Fruit fly (Drosophila melanogaster) whole organism, embryonic: Measurements from ENCODE around the gene Unc50.

Source experiments
- Antp ChIP-seq: fragments of 200-800 bp; sonication (Bioruptor generic); optimal IDR thresholded peaks from 3 replicates; lab custom pipeline; 2016; ENCODE audit warnings: missing biosample characterization, missing genetic modification characterization
- Atf6 ChIP-seq: fragments of 200-800 bp; sonication (Bioruptor generic); IDR thresholded peaks from 2 replicates; pipeline ENCODE4 v1.3.6; 2022; ENCODE audit warnings: missing biosample characterization, missing genetic modification characterization
- BEAF-32 ChIP-seq: fragments of 200-800 bp; sonication (Bioruptor generic); optimal IDR thresholded peaks from 3 replicates; lab custom pipeline; 2017; ENCODE audit warnings: missing biosample characterization, missing genetic modification characterization, mild to moderate bottlenecking, moderate library complexity, missing genetic modification reagents
- BtbVII ChIP-seq: fragments of 200-800 bp; sonication (Bioruptor generic); optimal IDR thresholded peaks from 3 replicates; lab custom pipeline; 2017; ENCODE audit warnings: missing biosample characterization, mild to moderate bottlenecking, missing genetic modification characterization
- CG10462 ChIP-seq: fragments of 200-800 bp; sonication (Bioruptor generic); optimal IDR thresholded peaks from 2 replicates; lab custom pipeline; 2016; ENCODE audit warnings: missing biosample characterization, missing genetic modification characterization
- CG10979 ChIP-seq: fragments of 200-800 bp; sonication (Bioruptor generic); optimal IDR thresholded peaks from 2 replicates; lab custom pipeline; 2018; ENCODE audit warnings: missing biosample characterization, mild to moderate bottlenecking, missing genetic modification characterization, moderate library complexity
- CG11247 ChIP-seq: fragments of 200-800 bp; sonication (Bioruptor generic); IDR thresholded peaks from 2 replicates; pipeline ENCODE4 v1.3.6; 2022; ENCODE audit warnings: missing biosample characterization, missing genetic modification characterization
- CG11456 ChIP-seq: fragments of 200-800 bp; sonication (Bioruptor generic); IDR thresholded peaks from 3 replicates; pipeline ENCODE4 v1.3.6; 2022; ENCODE audit warnings: missing biosample characterization, missing genetic modification characterization
- CG12155 ChIP-seq: fragments of 200-800 bp; sonication (Bioruptor generic); optimal IDR thresholded peaks from 3 replicates; lab custom pipeline; 2016; ENCODE audit warnings: missing biosample characterization, missing genetic modification characterization
- CG12299 ChIP-seq: fragments of 200-800 bp; sonication (Bioruptor generic); optimal IDR thresholded peaks from 2 replicates; lab custom pipeline; 2018; ENCODE audit warnings: missing biosample characterization, mild to moderate bottlenecking, missing genetic modification characterization
- CG12659 ChIP-seq: fragments of 200-800 bp; sonication (Bioruptor generic); optimal IDR thresholded peaks from 3 replicates; lab custom pipeline; 2017; ENCODE audit warnings: mild to moderate bottlenecking, missing biosample characterization, missing genetic modification reagents, missing genetic modification characterization
- CG13424 ChIP-seq: fragments of 200-800 bp; sonication (Bioruptor generic); optimal IDR thresholded peaks from 2 replicates; lab custom pipeline; 2019; ENCODE audit warnings: missing biosample characterization, mild to moderate bottlenecking, missing genetic modification characterization, moderate library complexity
- CG13894 ChIP-seq: fragments of 200-800 bp; sonication (Bioruptor generic); optimal IDR thresholded peaks from 3 replicates; lab custom pipeline; 2018; ENCODE audit warnings: missing biosample characterization, mild to moderate bottlenecking, missing genetic modification characterization, moderate library complexity
- CG1529 ChIP-seq: fragments of 200-800 bp; sonication (Bioruptor generic); optimal IDR thresholded peaks from 3 replicates; lab custom pipeline; 2018; ENCODE audit warnings: missing biosample characterization, missing genetic modification characterization
- CG16779 ChIP-seq: fragments of 200-800 bp; sonication (Bioruptor generic); IDR thresholded peaks from 2 replicates; pipeline ENCODE4 v1.3.6; 2022; ENCODE audit warnings: missing biosample characterization, missing genetic modification characterization
- CG17328 ChIP-seq: fragments of 200-800 bp; sonication (Bioruptor generic); IDR thresholded peaks from 2 replicates; pipeline ENCODE4 v1.3.6; 2022; ENCODE audit warnings: missing biosample characterization, missing genetic modification characterization
- CG18011 ChIP-seq: fragments of 200-800 bp; sonication (Bioruptor generic); optimal IDR thresholded peaks from 2 replicates; lab custom pipeline; 2017; ENCODE audit warnings: missing biosample characterization, missing genetic modification characterization, mild to moderate bottlenecking, moderate library complexity, missing genotype
- CG18764 ChIP-seq: fragments of 200-800 bp; sonication (Bioruptor generic); optimal IDR thresholded peaks from 3 replicates; lab custom pipeline; 2016; ENCODE audit warnings: missing biosample characterization, missing genetic modification characterization
- CG2116 ChIP-seq: fragments of 200-800 bp; sonication (Bioruptor generic); optimal IDR thresholded peaks from 3 replicates; lab custom pipeline; 2018; ENCODE audit warnings: missing biosample characterization, mild to moderate bottlenecking, missing genetic modification characterization
- CG2120 ChIP-seq: fragments of 200-800 bp; sonication (Bioruptor generic); optimal IDR thresholded peaks from 3 replicates; lab custom pipeline; 2016; ENCODE audit warnings: missing biosample characterization, missing genetic modification characterization
- CG32767 ChIP-seq: fragments of 200-800 bp; sonication (Bioruptor generic); IDR thresholded peaks from 2 replicates; pipeline ENCODE4 v1.3.6; 2022; ENCODE audit warnings: missing biosample characterization, missing genetic modification characterization
- CG3281 ChIP-seq: fragments of 200-800 bp; sonication (Bioruptor generic); optimal IDR thresholded peaks from 3 replicates; lab custom pipeline; 2017; ENCODE audit warnings: missing biosample characterization, mild to moderate bottlenecking, missing genetic modification characterization
- CG33557 ChIP-seq: fragments of 200-800 bp; sonication (Bioruptor generic); optimal IDR thresholded peaks from 2 replicates; lab custom pipeline; 2019; ENCODE audit warnings: missing biosample characterization, mild to moderate bottlenecking, missing genetic modification characterization, moderate library complexity
- CG34376 ChIP-seq: fragments of 200-800 bp; sonication (Bioruptor generic); optimal IDR thresholded peaks from 2 replicates; lab custom pipeline; 2018; ENCODE audit warnings: missing biosample characterization, mild to moderate bottlenecking, missing genetic modification characterization
- CG43689 ChIP-seq: fragments of 200-800 bp; sonication (Bioruptor generic); IDR thresholded peaks from 2 replicates; pipeline ENCODE4 v1.3.6; 2022; ENCODE audit warnings: missing biosample characterization, missing genetic modification characterization
- CG6254 ChIP-seq: fragments of 200-800 bp; sonication (Bioruptor generic); optimal IDR thresholded peaks from 3 replicates; lab custom pipeline; 2017; ENCODE audit warnings: mild to moderate bottlenecking, missing biosample characterization, missing genetic modification reagents, missing genetic modification characterization
- CG6791 ChIP-seq: fragments of 200-800 bp; sonication (Bioruptor generic); IDR thresholded peaks from 3 replicates; pipeline ENCODE4 v1.3.6; 2022; ENCODE audit warnings: missing biosample characterization, missing genetic modification characterization; ENCODE audit not compliant: partially characterized antibody
- CG7357 ChIP-seq: fragments of 200-800 bp; sonication (Bioruptor generic); IDR thresholded peaks from 3 replicates; pipeline ENCODE4 v1.3.6; 2022; ENCODE audit warnings: missing biosample characterization, missing genetic modification characterization
- CG8478 ChIP-seq: fragments of >200 bp; optimal IDR thresholded peaks from 2 replicates; lab custom pipeline; 2018
- CG9727 ChIP-seq: fragments of 200-800 bp; sonication (Bioruptor generic); optimal IDR thresholded peaks from 3 replicates; lab custom pipeline; 2017; ENCODE audit warnings: missing biosample characterization, mild to moderate bottlenecking, missing genetic modification characterization
- CrebB ChIP-seq: fragments of 200-800 bp; sonication (Bioruptor generic); optimal IDR thresholded peaks from 3 replicates; lab custom pipeline; 2018; ENCODE audit warnings: missing biosample characterization, mild to moderate bottlenecking, missing genetic modification characterization
- Doc2 ChIP-seq: fragments of 200-800 bp; sonication (Bioruptor generic); IDR thresholded peaks from 2 replicates; pipeline ENCODE4 v1.3.6; 2022; ENCODE audit warnings: missing biosample characterization, missing genetic modification characterization
- MTF-1 ChIP-seq: fragments of 200-800 bp; sonication (Bioruptor generic); optimal IDR thresholded peaks from 2 replicates; lab custom pipeline; 2018; ENCODE audit warnings: missing biosample characterization, mild to moderate bottlenecking, missing genetic modification characterization, borderline replicate concordance
- Nf-YC ChIP-seq: fragments of 200-800 bp; optimal IDR thresholded peaks from 3 replicates; lab custom pipeline; 2019; ENCODE audit warnings: missing biosample characterization, mild to moderate bottlenecking, missing genetic modification characterization, moderate library complexity
- PHDP ChIP-seq: fragments of 200-800 bp; sonication (Bioruptor generic); optimal IDR thresholded peaks from 3 replicates; lab custom pipeline; 2018; ENCODE audit warnings: missing biosample characterization, mild to moderate bottlenecking, missing genetic modification characterization, moderate library complexity
- Rfx ChIP-seq: fragments of 200-800 bp; sonication (Bioruptor generic); IDR thresholded peaks from 2 replicates; pipeline ENCODE4 v1.3.6; 2022; ENCODE audit warnings: missing biosample characterization, missing genetic modification characterization
- Stat92E ChIP-seq, 3 experiments: fragments of >200 bp in 2 of 3; fragments of 200-800 bp in 1 of 3; sonication (Bioruptor generic) in 1 of 3; optimal IDR thresholded peaks; 2 replicates each; lab custom pipeline; 2017 to 2019; ENCODE audit warnings: missing biosample characterization in 3 of 3, missing genetic modification characterization in 3 of 3, mild to moderate bottlenecking in 1 of 3, moderate library complexity in 1 of 3
- br ChIP-seq: fragments of >200 bp; optimal IDR thresholded peaks from 2 replicates; lab custom pipeline; 2017
- crp ChIP-seq, 2 experiments: fragments of 200-800 bp; sonication (Bioruptor generic); optimal IDR thresholded peaks; 2 replicates in 1 of 2; 3 replicates in 1 of 2; lab custom pipeline; 2017; ENCODE audit warnings: missing biosample characterization in 2 of 2, missing genetic modification characterization in 2 of 2, mild to moderate bottlenecking in 1 of 2, moderate library complexity in 1 of 2
- dan ChIP-seq: fragments of 200-800 bp; sonication (Bioruptor generic); IDR thresholded peaks from 2 replicates; pipeline ENCODE4 v1.3.6; 2022; ENCODE audit warnings: missing biosample characterization, missing genetic modification characterization
- disco-r ChIP-seq: fragments of 200-800 bp; sonication (Bioruptor generic); optimal IDR thresholded peaks from 2 replicates; lab custom pipeline; 2016; ENCODE audit warnings: missing biosample characterization, missing genetic modification characterization
- ems ChIP-seq: fragments of 200-800 bp; sonication (Bioruptor generic); optimal IDR thresholded peaks from 3 replicates; lab custom pipeline; 2016; ENCODE audit warnings: missing biosample characterization, missing genetic modification characterization
- gfzf ChIP-seq: fragments of 200-800 bp; sonication (Bioruptor generic); optimal IDR thresholded peaks from 2 replicates; lab custom pipeline; 2016; ENCODE audit warnings: missing biosample characterization, mild to moderate bottlenecking, missing genetic modification characterization, moderate library complexity
- ken ChIP-seq: fragments of 200-800 bp; sonication (Bioruptor generic); IDR thresholded peaks from 3 replicates; pipeline ENCODE4 v1.3.6; 2022; ENCODE audit warnings: missing biosample characterization, missing genetic modification characterization
- maf-S ChIP-seq: fragments of 200-800 bp; sonication (Bioruptor generic); optimal IDR thresholded peaks from 2 replicates; lab custom pipeline; 2016; ENCODE audit warnings: missing biosample characterization, missing genetic modification characterization
- nmo ChIP-seq: fragments of 200-800 bp; sonication (Bioruptor generic); optimal IDR thresholded peaks from 2 replicates; lab custom pipeline; 2018; ENCODE audit warnings: missing biosample characterization, mild to moderate bottlenecking, missing genetic modification characterization, moderate library complexity
- pb ChIP-seq: fragments of 200-800 bp; sonication (Bioruptor generic); optimal IDR thresholded peaks from 3 replicates; lab custom pipeline; 2016; ENCODE audit warnings: missing biosample characterization, missing genetic modification characterization
- pzg ChIP-seq: fragments of 200-800 bp; sonication (Bioruptor generic); optimal IDR thresholded peaks from 3 replicates; lab custom pipeline; 2018; ENCODE audit warnings: missing biosample characterization, mild to moderate bottlenecking, missing genetic modification characterization, moderate library complexity
- tna ChIP-seq: fragments of 200-800 bp; sonication (Bioruptor generic); IDR thresholded peaks from 2 replicates; pipeline ENCODE4 v1.3.6; 2022; ENCODE audit warnings: missing biosample characterization, missing genetic modification characterization; ENCODE audit not compliant: partially characterized antibody
- vfl ChIP-seq: fragments of 200-800 bp; sonication (Bioruptor generic); optimal IDR thresholded peaks from 2 replicates; lab custom pipeline; 2016; ENCODE audit warnings: missing biosample characterization, missing genetic modification characterization
- z ChIP-seq: fragments of 200-800 bp; sonication (Bioruptor generic); IDR thresholded peaks from 3 replicates; pipeline ENCODE4 v1.3.6; 2022; ENCODE audit warnings: missing biosample characterization, missing genetic modification characterization

The Unc50 gene

DNA sequence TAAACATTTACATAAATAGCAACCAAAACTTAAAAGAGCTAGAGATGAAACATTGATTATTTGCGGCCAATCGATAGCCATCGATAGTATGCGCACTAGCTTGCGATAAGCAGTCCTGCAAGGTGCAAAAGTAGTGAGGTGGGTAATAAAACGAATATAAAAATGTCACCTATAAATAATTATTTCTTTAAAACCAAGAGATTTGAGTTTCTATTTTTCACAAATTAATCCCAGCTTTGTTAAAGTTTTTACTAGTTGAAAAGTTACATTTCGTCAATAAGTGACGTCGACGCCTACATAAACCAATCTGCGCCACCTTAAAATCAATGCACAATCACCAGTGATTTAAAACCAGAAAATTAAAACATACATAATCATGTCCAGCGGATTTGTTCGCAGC lies 25.7 kb downstream of the Unc50 start, which contains the start of the genes Mkk4 and SLIRP2 (continued):
- TF ChIP-seq CG12659 (GFP tag; lab: Kevin White, UChicago) (peak; percentile 99), dan (GFP tag; lab: Robert Waterston, UW) (peak; percentile 94), CG6254 (peak; percentile 97), CG2120 (GFP tag; lab: Kevin White, UChicago) (peak; percentile 99), CrebB (peak; percentile 98), CG11456 (peak; percentile 99), crp (GFP tag; optimal IDR thresholded peaks at IDR 0.05; lab: Kevin White, UChicago) (peak in 1 of 2 experiments; percentile 75), vfl (peak; percentile 99), CG32767 (GFP tag; lab: Robert Waterston, UW) (peak; percentile 99), BtbVII (GFP tag; lab: Kevin White, UChicago) (peak; percentile 98), ems (peak; percentile 97), CG7357 (GFP tag; lab: Robert Waterston, UW) (peak; percentile 96), CG10979 (tag; lab: Kevin White, UChicago) (peak; percentile 98), PHDP (peak; percentile 99), Atf6 (peak; percentile 99), CG16779 (GFP tag; lab: Robert Waterston, UW) (peak; percentile 97), Nf-YC (tag; lab: Kevin White, UChicago) (peak; percentile 91), Antp (GFP tag; lab: Kevin White, UChicago) (peak; percentile 99), CG12155 (GFP tag; lab: Kevin White, UChicago) (peak; percentile 98), br (lab: Kevin White, UChicago) (no peak), CG11247 (peak; percentile 99), Stat92E (GFP tag; optimal IDR thresholded peaks at IDR 0.05; lab: Kevin White, UChicago) (peak in 1 of 3 experiments; percentile 95), CG6791 (GFP tag; lab: Robert Waterston, UW) (peak; percentile 84), pzg (GFP tag; lab: Kevin White, UChicago) (peak; percentile 85), CG17328 (GFP tag; lab: Robert Waterston, UW) (peak; percentile 99), CG10462 (GFP tag; lab: Kevin White, UChicago) (peak; percentile 98), CG8478 (lab: Kevin White, UChicago) (no peak), CG13894 (peak; percentile 98), z (peak; percentile 78; the same call in 2 of the 3 replicates), CG2116 (GFP tag; lab: Kevin White, UChicago) (peak; percentile 96), gfzf (GFP tag; lab: Kevin White, UChicago) (peak; percentile 45), CG3281 (peak; percentile 99), CG13424 (tag; lab: Kevin White, UChicago) (peak; percentile 99), disco-r (peak; percentile 98), pb (GFP tag; lab: Kevin White, UChicago) (peak; percentile 98), CG12299 (peak; percentile 98), maf-S (peak; percentile 99), Doc2 (GFP tag; lab: Robert Waterston, UW) (peak; percentile 96), ken (GFP tag; lab: Robert Waterston, UW) (peak; percentile 99), Rfx (GFP tag; lab: Robert Waterston, UW) (peak; percentile 99), tna (GFP tag; lab: Robert Waterston, UW) (peak; percentile 83), BEAF-32 (GFP tag; lab: Kevin White, UChicago) (peak; percentile 95), CG33557 (GFP tag; lab: Kevin White, UChicago) (peak; percentile 99), nmo (GFP tag; lab: Kevin White, UChicago) (peak; percentile 100), CG18764 (GFP tag; lab: Kevin White, UChicago) (peak; percentile 98), CG34376 (GFP tag; lab: Kevin White, UChicago) (peak; percentile 98), CG43689 (GFP tag; lab: Robert Waterston, UW) (peak; percentile 97), CG9727 (GFP tag; lab: Kevin White, UChicago) (peak; percentile 99), CG1529 (peak; percentile 97), CG18011 (GFP tag; lab: Kevin White, UChicago) (peak; percentile 92), MTF-1 (peak; percentile 97)
